Worm (Caenorhabditis elegans) whole organism, L4 larva: ENCODE data around the gene CD4.8.
A peak's percentile ranks its signal among the peaks of the same experiment; 100 is the strongest.

Experiments used
- aly-2 ChIP-seq: sonication (generic microtip); optimal IDR thresholded peaks from 2 replicates; lab custom pipeline; 2018; ENCODE audit warnings: missing biosample characterization, missing genetic modification characterization
- ceh-28 ChIP-seq: fragments of 150-350 bp; optimal IDR thresholded peaks from 2 replicates; lab custom pipeline; 2014; ENCODE audit warnings: missing biosample characterization, missing genetic modification reagents, missing genetic modification characterization
- ceh-82 ChIP-seq: sonication (generic microtip); optimal IDR thresholded peaks from 2 replicates; lab custom pipeline; 2017; ENCODE audit warnings: missing biosample characterization, missing genetic modification characterization
- dpl-1 ChIP-seq: fragments of 150-350 bp; optimal IDR thresholded peaks from 2 replicates; lab custom pipeline; 2014; ENCODE audit warnings: missing biosample characterization, missing genetic modification reagents, missing genetic modification characterization
- mdl-1 ChIP-seq, 2 experiments: fragments of 150-350 bp in 1 of 2; sonication (generic microtip) in 1 of 2; optimal IDR thresholded peaks; 2 replicates each; lab custom pipeline; 2014 to 2017; ENCODE audit warnings: missing biosample characterization in 2 of 2, missing genetic modification characterization in 2 of 2
- nhr-48 ChIP-seq: sonication (generic microtip); optimal IDR thresholded peaks from 2 replicates; lab custom pipeline; 2016; ENCODE audit warnings: mild to moderate bottlenecking, missing genetic modification characterization, missing compliant biosample characterization
- nhr-76 ChIP-seq: fragments of 150-350 bp; optimal IDR thresholded peaks from 2 replicates; lab custom pipeline; 2014; ENCODE audit warnings: missing biosample characterization, missing genetic modification characterization
- pha-4 ChIP-seq, 2 experiments: fragments of 150-350 bp in 1 of 2; fragments of 200-800 bp in 1 of 2; sonication (Bioruptor generic) in 1 of 2; IDR thresholded peaks in 1 of 2; optimal IDR thresholded peaks in 1 of 2; 2 replicates each; pipeline versions ENCODE4 v1.3.6 to Lab custom; 2014 to 2022; ENCODE audit warnings: missing genetic modification characterization in 2 of 2, missing genetic modification reagents in 2 of 2, missing biosample characterization in 1 of 2, missing compliant biosample characterization in 1 of 2
- php-3 ChIP-seq: fragments of 200-800 bp; sonication (Bioruptor generic); IDR thresholded peaks from 2 replicates; pipeline ENCODE4 v1.3.6; 2022; ENCODE audit warnings: missing genetic modification reagents, missing genetic modification characterization, missing compliant biosample characterization
- unc-130 ChIP-seq: sonication (generic microtip); optimal IDR thresholded peaks from 2 replicates; lab custom pipeline; 2016; ENCODE audit warnings: missing genetic modification reagents, missing genetic modification characterization, missing compliant biosample characterization
- zfp-3 ChIP-seq: fragments of 200-800 bp; sonication (Bioruptor generic); conservative IDR thresholded peaks from 2 replicates; pipeline ENCODE4 v1.3.6; 2022; ENCODE audit warnings: missing genetic modification reagents, missing genetic modification characterization, missing compliant biosample characterization

DNA sequence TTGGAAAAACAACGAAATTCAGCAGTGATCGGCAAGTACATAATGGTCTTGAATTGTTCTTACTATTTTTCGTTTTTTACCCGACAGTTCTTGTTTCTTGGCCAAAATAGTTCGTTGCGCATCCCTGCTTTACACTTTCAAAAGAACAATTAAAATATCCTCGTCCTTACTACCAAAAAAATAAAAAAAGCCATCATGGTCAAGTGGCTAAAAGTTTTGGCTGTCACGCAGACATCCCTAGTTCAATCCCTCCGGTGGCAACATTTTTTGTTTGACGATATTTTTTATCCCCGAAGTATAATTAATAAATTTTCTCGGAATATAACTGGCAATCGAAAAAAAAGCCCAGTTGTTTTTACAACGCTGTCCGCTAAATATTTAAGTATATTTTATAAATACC is 9.3 kb downstream of the CD4.8 start:
- no peak for TF ChIP-seq ceh-82
- TF ChIP-seq ceh-28 = no peak
- TF ChIP-seq zfp-3 (GFP tag; lab: Robert Waterston, UW) = peak; percentile 30; the same call in 1 of the 2 replicates
- no peak for TF ChIP-seq nhr-76 (tag; lab: Kevin White, UChicago)
- no peak for TF ChIP-seq mdl-1 (tag; optimal IDR thresholded peaks at IDR 0.05; lab: Kevin White, UChicago)
- TF ChIP-seq unc-130 = peak; percentile 33
- 0 out of 2 replicates have a peak, but pooled peaks have one; percentile 25 for TF ChIP-seq php-3 (GFP tag; lab: Robert Waterston, UW)
- TF ChIP-seq dpl-1 (GFP tag; lab: Kevin White, UChicago) = no peak
- TF ChIP-seq pha-4 (GFP tag; IDR thresholded peaks at IDR 0.05; lab: Robert Waterston, UW) = peak; percentile 83; the same call in 1 of the 2 replicates
- TF ChIP-seq pha-4 (tag; optimal IDR thresholded peaks at IDR 0.05; lab: Kevin White, UChicago) = no peak
- no peak for TF ChIP-seq aly-2 (tag; lab: Kevin White, UChicago)
- no peak for TF ChIP-seq nhr-48
